Worm (Caenorhabditis elegans): ENCODE results near the gene perm-1.

Gene perm-1

DNA sequence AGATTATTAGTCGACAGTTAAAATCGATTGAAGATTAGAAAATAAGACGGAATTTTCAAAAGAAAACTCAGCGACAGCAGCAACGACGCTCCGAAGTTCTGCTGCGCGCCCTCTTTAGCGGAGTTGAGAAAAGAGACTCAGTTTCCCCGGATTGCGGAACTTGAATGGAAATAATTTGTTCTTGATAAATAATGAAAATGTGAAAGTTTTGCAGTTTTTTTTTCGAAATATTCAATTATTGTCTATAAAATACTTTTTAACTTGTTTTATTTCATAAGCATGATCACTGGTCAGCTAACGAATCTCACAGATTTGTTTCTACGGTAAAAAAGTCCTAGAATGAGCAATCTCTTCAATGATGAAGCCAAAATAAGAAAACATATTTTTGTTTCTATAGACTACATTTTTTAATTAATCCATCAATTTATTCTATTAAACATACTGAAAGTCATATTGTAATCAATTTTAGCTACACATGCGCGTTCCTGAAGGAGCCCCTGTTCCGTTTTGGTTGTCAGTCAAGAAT, 23.1 kb upstream of the perm-1 start, which contains the start of the genes cec-3 and T09A5.15:
Gene cec-3 (minus strand): TSS at position 116 of the 526 bp plus-strand sequence.
Gene T09A5.15 (plus strand): TSS at position 476 of the 526 bp plus-strand sequence.
- no peak for TF ChIP-seq che-1 (tag; optimal IDR thresholded peaks at IDR 0.05)
- TF ChIP-seq C38D4.7 (GFP tag; optimal IDR thresholded peaks at IDR 0.05) = no peak
- no peak for TF ChIP-seq nhr-232 (tag; optimal IDR thresholded peaks at IDR 0.05)
- no peak for TF ChIP-seq ama-1 (optimal IDR thresholded peaks at IDR 0.05)
- TF ChIP-seq ceh-19 (GFP tag; optimal IDR thresholded peaks at IDR 0.05) = no peak
- TF ChIP-seq eyg-1 (tag; optimal IDR thresholded peaks at IDR 0.05) = no peak
- TF ChIP-seq F13H6.1 (tag; optimal IDR thresholded peaks at IDR 0.05) = peak; percentile 27
- no peak for TF ChIP-seq sox-2 (GFP tag; IDR thresholded peaks at IDR 0.05)
- no peak for TF ChIP-seq pha-2 (tag; optimal IDR thresholded peaks at IDR 0.05)
- no peak for TF ChIP-seq lin-11 (tag; optimal IDR thresholded peaks at IDR 0.05)
- no peak for TF ChIP-seq ttx-3 (tag; optimal IDR thresholded peaks at IDR 0.05)
- TF ChIP-seq ref-2 (tag; optimal IDR thresholded peaks at IDR 0.05) = peak; percentile 51
- TF ChIP-seq tbx-7 (tag; optimal IDR thresholded peaks at IDR 0.05) = peak; percentile 31
- TF ChIP-seq T23F11.4 (GFP tag; optimal IDR thresholded peaks at IDR 0.05) = no peak
- no peak for TF ChIP-seq ceh-6 (GFP tag; optimal IDR thresholded peaks at IDR 0.05)
- no peak for TF ChIP-seq unc-86 (tag; optimal IDR thresholded peaks at IDR 0.05)
- TF ChIP-seq pros-1 (tag; optimal IDR thresholded peaks at IDR 0.05) = no peak
- TF ChIP-seq K02D7.2 (tag; optimal IDR thresholded peaks at IDR 0.05) = no peak
- TF ChIP-seq npax-4 (tag; optimal IDR thresholded peaks at IDR 0.05) = no peak
- no peak for TF ChIP-seq rnt-1 (tag; optimal IDR thresholded peaks at IDR 0.05)
- TF ChIP-seq ceh-30 (tag; optimal IDR thresholded peaks at IDR 0.05) = no peak
- TF ChIP-seq unc-42 (tag; optimal IDR thresholded peaks at IDR 0.05) = peak; percentile 41
- TF ChIP-seq ztf-16 (tag; optimal IDR thresholded peaks at IDR 0.05) = no peak
- TF ChIP-seq ets-4 (tag; optimal IDR thresholded peaks at IDR 0.05) = peak; percentile 55
- no peak for TF ChIP-seq unc-3 (GFP tag; conservative IDR thresholded peaks at IDR 0.05)
- TF ChIP-seq unc-3 (tag; optimal IDR thresholded peaks at IDR 0.05) = no peak
- TF ChIP-seq nfya-1 (tag; optimal IDR thresholded peaks at IDR 0.05) = peak; percentile 42
- peak; percentile 68 for TF ChIP-seq zip-5 (tag; optimal IDR thresholded peaks at IDR 0.05)
- no peak for TF ChIP-seq dmd-4 (tag; optimal IDR thresholded peaks at IDR 0.05; ENCODE audit: borderline replicate concordance)
- TF ChIP-seq fkh-10 (GFP tag; optimal IDR thresholded peaks at IDR 0.05) = no peak
- TF ChIP-seq unc-55 (GFP tag; optimal IDR thresholded peaks at IDR 0.05) = no peak
- no peak for TF ChIP-seq hlh-13 (GFP tag; optimal IDR thresholded peaks at IDR 0.05)
- TF ChIP-seq hlh-6 (tag; optimal IDR thresholded peaks at IDR 0.05) = no peak
- no peak for TF ChIP-seq pax-1 (tag; optimal IDR thresholded peaks at IDR 0.05)
- peak; percentile 69 for TF ChIP-seq C08G9.2 (tag; optimal IDR thresholded peaks at IDR 0.05)
- TF ChIP-seq sox-4 (tag; optimal IDR thresholded peaks at IDR 0.05) = no peak
- TF ChIP-seq ceh-9 (tag; optimal IDR thresholded peaks at IDR 0.05) = no peak
- TF ChIP-seq sdc-2 (tag; optimal IDR thresholded peaks at IDR 0.05) = no peak
- TF ChIP-seq ceh-14 (tag; optimal IDR thresholded peaks at IDR 0.05) = peak; percentile 38
- no peak for TF ChIP-seq pat-9 (tag; optimal IDR thresholded peaks at IDR 0.05)
- TF ChIP-seq tbx-2 (tag; optimal IDR thresholded peaks at IDR 0.05) = peak; percentile 82
- TF ChIP-seq syd-9 (tag; optimal IDR thresholded peaks at IDR 0.05) = no peak
- no peak for TF ChIP-seq hlh-15 (tag; optimal IDR thresholded peaks at IDR 0.05)
- TF ChIP-seq ahr-1 (tag; optimal IDR thresholded peaks at IDR 0.05) = no peak
- TF ChIP-seq odd-2 (tag; optimal IDR thresholded peaks at IDR 0.05) = no peak
- TF ChIP-seq lim-6 (tag; optimal IDR thresholded peaks at IDR 0.05) = no peak
- TF ChIP-seq gmeb-2 (tag; optimal IDR thresholded peaks at IDR 0.05) = no peak
- TF ChIP-seq ceh-31 (tag; optimal IDR thresholded peaks at IDR 0.05) = peak; percentile 79
- no peak for TF ChIP-seq pqm-1 (tag; optimal IDR thresholded peaks at IDR 0.05)
- TF ChIP-seq ceh-2 (tag; optimal IDR thresholded peaks at IDR 0.05) = peak; percentile 65
- no peak for TF ChIP-seq nhr-11 (tag; optimal IDR thresholded peaks at IDR 0.05)
- no peak for TF ChIP-seq Y22D7AL.16 (tag; optimal IDR thresholded peaks at IDR 0.05)
- TF ChIP-seq ceh-22 (tag; optimal IDR thresholded peaks at IDR 0.05) = no peak
- TF ChIP-seq madf-2 (tag; optimal IDR thresholded peaks at IDR 0.05) = no peak
- no peak for TF ChIP-seq ceh-48 (tag; optimal IDR thresholded peaks at IDR 0.05)

Data from whole organism, late embryonic.